Worm (Caenorhabditis elegans): ENCODE data around the gene K11E4.1.

K11E4.1 gene

DNA sequence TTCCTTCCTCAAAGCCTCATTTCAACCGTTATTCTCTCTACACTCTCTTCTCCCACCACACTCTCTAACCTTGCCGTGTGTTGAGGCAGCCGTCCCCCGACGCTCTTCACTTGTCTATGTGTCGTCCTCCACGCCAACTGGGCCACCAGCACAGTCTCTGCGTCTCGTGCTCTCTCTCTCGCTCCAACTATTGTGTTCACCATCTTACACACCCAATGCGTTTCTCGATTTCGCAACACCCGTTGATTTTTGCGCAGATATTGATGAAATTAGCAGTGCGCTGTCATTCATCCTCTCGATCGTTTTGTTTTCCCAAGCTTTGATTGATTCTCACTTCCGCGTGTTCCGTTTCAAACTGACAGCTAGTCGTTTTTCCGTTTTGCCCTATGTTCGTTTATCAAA lies 26.8 kb upstream of the K11E4.1 start (continued):
- TF ChIP-seq Y79H2A.3 (GFP tag; conservative IDR thresholded peaks at IDR 0.05) (no peak), efl-1 (GFP tag; optimal IDR thresholded peaks at IDR 0.05) (no peak), egl-18 (GFP tag; IDR thresholded peaks at IDR 0.05) (no peak), rcor-1 (GFP tag; IDR thresholded peaks at IDR 0.05) (peak; percentile 14; the same call in 1 of the 2 replicates), F52B5.7 (tag; optimal IDR thresholded peaks at IDR 0.05) (no peak), ztf-3 (GFP tag; optimal IDR thresholded peaks at IDR 0.05) (no peak), snpc-4 (GFP tag; optimal IDR thresholded peaks at IDR 0.05) (no peak), snpc-4 (tag; optimal IDR thresholded peaks at IDR 0.05) (peak in 2 of 4 experiments; percentile 3 to 41), mel-28 (tag; optimal IDR thresholded peaks at IDR 0.05; ENCODE audit: borderline replicate concordance) (no peak), K11D2.4 (GFP tag; IDR thresholded peaks at IDR 0.05) (peak; percentile 29; the same call in 1 of the 2 replicates), ztf-22 (GFP tag; optimal IDR thresholded peaks at IDR 0.05) (no peak), attf-5 (GFP tag; optimal IDR thresholded peaks at IDR 0.05) (peak; percentile 55), let-526 (GFP tag; IDR thresholded peaks at IDR 0.05) (no peak), F57C9.4 (tag; optimal IDR thresholded peaks at IDR 0.05) (no peak), nhr-27 (tag; optimal IDR thresholded peaks at IDR 0.05) (no peak), nhr-80 (tag; optimal IDR thresholded peaks at IDR 0.05) (peak; percentile 45), tbp1 (GFP tag; optimal IDR thresholded peaks at IDR 0.05) (peak; percentile 10), B0019.2 (GFP tag; conservative IDR thresholded peaks at IDR 0.05) (no peak), hrde-1 (tag; optimal IDR thresholded peaks at IDR 0.05; ENCODE audit: borderline replicate concordance) (no peak), dox-1 (GFP tag; IDR thresholded peaks at IDR 0.05) (peak; percentile 77; the same call in 1 of the 2 replicates), K12H6.12 (tag; optimal IDR thresholded peaks at IDR 0.05) (peak; percentile 34), nfya-2 (GFP tag; IDR thresholded peaks at IDR 0.05) (no peak), mxl-1 (tag; optimal IDR thresholded peaks at IDR 0.05) (no peak), F10E7.11 (tag; optimal IDR thresholded peaks at IDR 0.05) (no peak), madf-6 (GFP tag; IDR thresholded peaks at IDR 0.05) (no peak), B0261.1 (tag; optimal IDR thresholded peaks at IDR 0.05) (peak; percentile 5), Y56A3A.18 (GFP tag; IDR thresholded peaks at IDR 0.05) (no peak), atf-7 (tag; optimal IDR thresholded peaks at IDR 0.05) (no peak), somi-1 (GFP tag; optimal IDR thresholded peaks at IDR 0.05) (no peak), F49E8.2 (tag; optimal IDR thresholded peaks at IDR 0.05; ENCODE audit: insufficient read depth) (no peak), zim-3 (tag; optimal IDR thresholded peaks at IDR 0.05) (no peak), sdz-38 (tag; optimal IDR thresholded peaks at IDR 0.05) (no peak), fkh-3 (tag; optimal IDR thresholded peaks at IDR 0.05) (no peak), pbrm-1 (GFP tag; IDR thresholded peaks at IDR 0.05) (peak; percentile 50; the same call in 1 of the 2 replicates), unc-62 (GFP tag; optimal IDR thresholded peaks at IDR 0.05) (no peak), ztf-26 (tag; optimal IDR thresholded peaks at IDR 0.05) (no peak), ekl-4 (GFP tag; IDR thresholded peaks at IDR 0.05) (no peak), gei-17 (GFP tag; optimal IDR thresholded peaks at IDR 0.05) (peak; percentile 22), sptf-2 (GFP tag; optimal IDR thresholded peaks at IDR 0.05) (no peak), Y53G8AR.9 (GFP tag; conservative IDR thresholded peaks at IDR 0.05) (no peak), aptf-2 (GFP tag; conservative IDR thresholded peaks at IDR 0.05) (no peak), rpc-1 (optimal IDR thresholded peaks at IDR 0.05) (no peak), rpc-1 (tag; optimal IDR thresholded peaks at IDR 0.05) (no peak), cebp-1 (GFP tag; IDR thresholded peaks at IDR 0.05) (peak; percentile 91), cebp-1 (tag; optimal IDR thresholded peaks at IDR 0.05) (peak; percentile 98), ztf-25 (GFP tag; IDR thresholded peaks at IDR 0.05) (no peak), chd-7 (tag; optimal IDR thresholded peaks at IDR 0.05) (peak; percentile 40), ztf-18 (tag; optimal IDR thresholded peaks at IDR 0.05) (peak; percentile 16), C06A6.2 (GFP tag; conservative IDR thresholded peaks at IDR 0.05) (0 out of 2 replicates have a peak, but pooled peaks have one; percentile 27), ceh-27 (GFP tag; optimal IDR thresholded peaks at IDR 0.05) (peak; percentile 74)

Data from whole organism, young adult.